Worm (Caenorhabditis elegans): ENCODE data around the gene oac-15.

- TF ChIP-seq unc-62 (GFP tag; optimal IDR thresholded peaks at IDR 0.05), result no peak
- no peak for TF ChIP-seq ztf-11 (tag; optimal IDR thresholded peaks at IDR 0.05)
- no peak for TF ChIP-seq bed-3 (GFP tag; optimal IDR thresholded peaks at IDR 0.05)
- no peak for TF ChIP-seq nhr-12 (tag; optimal IDR thresholded peaks at IDR 0.05)
- no peak for TF ChIP-seq nhr-28 (tag; optimal IDR thresholded peaks at IDR 0.05)
- TF ChIP-seq blmp-1 (tag; optimal IDR thresholded peaks at IDR 0.05), result no peak
- no peak for TF ChIP-seq unc-39 (tag; optimal IDR thresholded peaks at IDR 0.05)
Observed at ce11 chrV:16218522-16218921, 8.8 kb upstream of the oac-15 start, which contains the start of gene F11A5.15.

All from whole organism, mixed stage, embryonic.